Worm (Caenorhabditis elegans) whole organism, L3 larva: ENCODE data around the gene nhr-226.

ENCODE experiments used
- ZK546.5 ChIP-seq: sonication (generic microtip); optimal IDR thresholded peaks from 2 replicates; lab custom pipeline; 2017; ENCODE audit warnings: missing biosample characterization, missing genetic modification characterization
- aly-2 ChIP-seq: fragments of 150-350 bp; optimal IDR thresholded peaks from 2 replicates; lab custom pipeline; 2014; ENCODE audit warnings: missing biosample characterization, missing genetic modification characterization
- elt-3 ChIP-seq, 3 experiments: fragments of 150-350 bp in 1 of 3; sonication (generic microtip) in 2 of 3; optimal IDR thresholded peaks; 2 replicates in 2 of 3; 4 replicates in 1 of 3; lab custom pipeline; 2014 to 2017; ENCODE audit warnings: missing biosample characterization in 3 of 3, missing genetic modification characterization in 3 of 3
- fos-1 ChIP-seq: fragments of 150-350 bp; optimal IDR thresholded peaks from 2 replicates; lab custom pipeline; 2014; ENCODE audit warnings: missing biosample characterization, missing genetic modification characterization
- lsy-12 ChIP-seq: sonication (generic microtip); optimal IDR thresholded peaks from 2 replicates; lab custom pipeline; 2016; ENCODE audit warnings: mild to moderate bottlenecking, missing genetic modification characterization, missing compliant biosample characterization
- nhr-25 ChIP-seq: sonication (generic microtip); optimal IDR thresholded peaks from 2 replicates; lab custom pipeline; 2017; ENCODE audit warnings: missing biosample characterization, missing genetic modification characterization
- nhr-28 ChIP-seq: fragments of 150-350 bp; optimal IDR thresholded peaks from 2 replicates; lab custom pipeline; 2014; ENCODE audit warnings: missing biosample characterization, missing genetic modification characterization
- skn-1 ChIP-seq: fragments of 150-350 bp; optimal IDR thresholded peaks from 2 replicates; lab custom pipeline; 2014; ENCODE audit warnings: missing biosample characterization, missing genetic modification characterization
- zag-1 ChIP-seq: fragments of 150-350 bp; optimal IDR thresholded peaks from 2 replicates; lab custom pipeline; 2014; ENCODE audit warnings: missing biosample characterization, missing genetic modification characterization

DNA sequence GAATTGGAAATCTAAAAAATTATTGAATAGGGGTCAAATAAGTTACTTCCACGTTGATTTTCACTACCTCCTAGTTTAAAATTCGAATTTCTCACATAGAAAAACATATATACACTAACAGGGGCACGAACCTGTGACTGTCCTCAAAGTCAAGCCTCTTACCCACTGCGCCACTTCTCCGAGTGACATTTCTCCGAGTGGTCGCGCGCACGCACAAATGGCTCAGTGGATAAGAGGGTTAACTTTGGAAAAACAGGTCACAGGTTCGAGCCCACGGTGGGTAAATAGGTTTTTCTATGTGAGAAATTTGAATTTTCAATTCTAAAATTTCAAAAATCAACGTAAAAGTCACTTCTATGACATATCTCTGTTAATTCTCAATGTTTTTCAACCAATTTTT lies 17.4 kb upstream of the nhr-226 start:
- no peak for TF ChIP-seq fos-1 (tag; lab: Kevin White, UChicago)
- TF ChIP-seq lsy-12 (tag; lab: Kevin White, UChicago) = no peak
- TF ChIP-seq zag-1 (tag; lab: Kevin White, UChicago) = no peak
- TF ChIP-seq ZK546.5 (tag; lab: Kevin White, UChicago) = no peak
- TF ChIP-seq elt-3 (tag; optimal IDR thresholded peaks at IDR 0.05; lab: Kevin White, UChicago) = no peak
- TF ChIP-seq nhr-28 (tag; lab: Kevin White, UChicago) = no peak
- no peak for TF ChIP-seq skn-1 (tag; lab: Kevin White, UChicago)
- no peak for TF ChIP-seq aly-2
- no peak for TF ChIP-seq nhr-25
